Worm (Caenorhabditis elegans): ENCODE measurements around the gene fbxb-62.
"Not testable (repeated sequence)": the region's sequence is repeated elsewhere in the genome, so short reads cannot be mapped to it uniquely, and the experiment has no call there.

The fbxb-62 gene

ce11 chrV:19278488-19278887, 23.3 kb downstream of the fbxb-62 start:
- TF ChIP-seq zfh-2 (GFP tag; conservative IDR thresholded peaks at IDR 0.05) (peak; percentile 63; the same call in 1 of the 2 replicates), F57A8.1 (GFP tag; optimal IDR thresholded peaks at IDR 0.05) (no peak), B0019.2 (GFP tag; conservative IDR thresholded peaks at IDR 0.05) (no peak), egrh-3 (GFP tag; IDR thresholded peaks at IDR 0.05) (peak; percentile 23; the same call in 1 of the 2 replicates)

ce11 chrV:19276354-19276753, 25.5 kb downstream of the fbxb-62 start:
- no peak for TF ChIP-seq nhr-179 (tag; optimal IDR thresholded peaks at IDR 0.05)
- 0 out of 2 replicates have a peak, but pooled peaks have one; percentile 58 for TF ChIP-seq nhr-120 (GFP tag; IDR thresholded peaks at IDR 0.05)
- TF ChIP-seq cebp-1 (GFP tag; IDR thresholded peaks at IDR 0.05), result no peak
- TF ChIP-seq cebp-1 (tag; optimal IDR thresholded peaks at IDR 0.05), result no peak

- not testable (repeated sequence) for TF ChIP-seq snpc-3.4 (tag; optimal IDR thresholded peaks at IDR 0.05); nfya-1 (tag; optimal IDR thresholded peaks at IDR 0.05; ENCODE audit: borderline replicate concordance, insufficient read depth); madf-3 (GFP tag; IDR thresholded peaks at IDR 0.05)
Measured at ce11 chrV:19264148-19264547, 37.7 kb downstream of the fbxb-62 start, which contains the start of gene F21D9.1. Gene F21D9.1, plus strand, starts transcription at chrV:19264448.

ce11 chrV:19262349-19262748, 39.5 kb downstream of the fbxb-62 start, which contains the start of gene F21D9.2:
Gene F21D9.2, minus strand, starts transcription at chrV:19262449.
- TF ChIP-seq nhr-80 (tag; optimal IDR thresholded peaks at IDR 0.05) (no peak), dpff-1 (tag; optimal IDR thresholded peaks at IDR 0.05) (no peak), ceh-27 (GFP tag; optimal IDR thresholded peaks at IDR 0.05) (no peak), F10E7.11 (tag; optimal IDR thresholded peaks at IDR 0.05) (no peak), aptf-3 (GFP tag; IDR thresholded peaks at IDR 0.05) (no peak), somi-1 (GFP tag; optimal IDR thresholded peaks at IDR 0.05) (no peak), lag-1 (GFP tag; IDR thresholded peaks at IDR 0.05) (no peak), Y53G8AR.9 (GFP tag; conservative IDR thresholded peaks at IDR 0.05) (no peak), ztf-28 (GFP tag; IDR thresholded peaks at IDR 0.05) (no peak), ets-4 (GFP tag; optimal IDR thresholded peaks at IDR 0.05) (no peak), dox-1 (GFP tag; IDR thresholded peaks at IDR 0.05) (no peak)

ce11 chrV:19260686-19261085, 41.1 kb downstream of the fbxb-62 start:
- no peak for TF ChIP-seq nhr-27 (tag; optimal IDR thresholded peaks at IDR 0.05)
- peak; percentile 44 for TF ChIP-seq zfh-2 (GFP tag; conservative IDR thresholded peaks at IDR 0.05)

- no peak for TF ChIP-seq ceh-58 (GFP tag; IDR thresholded peaks at IDR 0.05)
- TF ChIP-seq pbrm-1 (GFP tag; IDR thresholded peaks at IDR 0.05), result no peak
- peak; percentile 55 for TF ChIP-seq snpc-1.1 (tag; optimal IDR thresholded peaks at IDR 0.05; ENCODE audit: insufficient read depth)
- TF ChIP-seq F57C9.4 (tag; optimal IDR thresholded peaks at IDR 0.05), result no peak
- no peak for TF ChIP-seq rpc-1 (optimal IDR thresholded peaks at IDR 0.05)
- no peak for TF ChIP-seq rpc-1 (tag; optimal IDR thresholded peaks at IDR 0.05)
- TF ChIP-seq snpc-4 (GFP tag; optimal IDR thresholded peaks at IDR 0.05), result no peak
- TF ChIP-seq snpc-4 (tag; optimal IDR thresholded peaks at IDR 0.05), result peak in 2 of 4 experiments; percentile 67 to 81
- TF ChIP-seq nfya-2 (GFP tag; IDR thresholded peaks at IDR 0.05), result no peak
Measured at ce11 chrV:19259403-19259802, 42.4 kb downstream of the fbxb-62 start.

Measured in whole organism, young adult.